Fruit fly (Drosophila melanogaster) whole organism: ENCODE results near the gene CG32318.
"Not testable (repeated sequence)": the region's sequence is repeated elsewhere in the genome, so short reads cannot be mapped to it uniquely, and the experiment has no call there.

ENCODE experiments used
- CG8478 ChIP-seq: fragments of >200 bp; optimal IDR thresholded peaks from 2 replicates; lab custom pipeline; 2018; ENCODE audit warnings: inconsistent platforms
- Dll ChIP-seq: fragments of >200 bp; optimal IDR thresholded peaks from 2 replicates; lab custom pipeline; 2017
- EcR ChIP-seq, 2 experiments: fragments of >200 bp; optimal IDR thresholded peaks; 2 replicates each; lab custom pipeline; 2017; ENCODE audit warnings: missing biosample characterization in 2 of 2, missing genetic modification characterization in 2 of 2, missing genetic modification reagents in 2 of 2
- pan ChIP-seq: fragments of >200 bp; optimal IDR thresholded peaks from 2 replicates; lab custom pipeline; 2017
- psq ChIP-seq: fragments of >200 bp; optimal IDR thresholded peaks from 2 replicates; lab custom pipeline; 2017
- usp ChIP-seq: fragments of >200 bp; optimal IDR thresholded peaks from 2 replicates; lab custom pipeline; 2017; ENCODE audit warnings: missing biosample characterization, missing genetic modification characterization, mixed read lengths

Gene CG32318

dm6 chr3L:1251712-1252111 is 5.0 kb upstream of the CG32318 start, which contains the start of the genes CG9130 and CG9133:
Gene CG9130 (plus strand): TSS chr3L:1252012.
Gene CG9133 (plus strand): TSS chr3L:1252012.
- TF ChIP-seq CG8478 (lab: Kevin White, UChicago) (no peak), EcR (GFP tag; optimal IDR thresholded peaks at IDR 0.05; lab: Kevin White, UChicago) (no peak), psq (no peak), usp (no peak), pan (lab: Kevin White, UChicago) (no peak), Dll (lab: Kevin White, UChicago) (no peak)

dm6 chr3L:1250396-1250795 is 3.7 kb upstream of the CG32318 start, which contains the start of gene Bfc:
Gene Bfc (plus strand): TSS chr3L:1250696.
- no peak for TF ChIP-seq pan (lab: Kevin White, UChicago)
- no peak for TF ChIP-seq usp
- TF ChIP-seq Dll (lab: Kevin White, UChicago), result no peak
- TF ChIP-seq EcR (GFP tag; optimal IDR thresholded peaks at IDR 0.05; lab: Kevin White, UChicago), result no peak
- TF ChIP-seq CG8478 (lab: Kevin White, UChicago), result no peak
- no peak for TF ChIP-seq psq

dm6 chr3L:1247627-1248295 is 1.0 kb upstream of the CG32318 start, which contains the start of the genes Psf1 and Sac1:
Gene Psf1 (minus strand): TSS chr3L:1247677.
Gene Sac1 (plus strand): TSS chr3L:1247817.
- no peak for TF ChIP-seq pan (lab: Kevin White, UChicago)
- TF ChIP-seq CG8478 (lab: Kevin White, UChicago), result no peak
- TF ChIP-seq psq, result no peak
- no peak for TF ChIP-seq Dll (lab: Kevin White, UChicago)
- TF ChIP-seq EcR (GFP tag; optimal IDR thresholded peaks at IDR 0.05; lab: Kevin White, UChicago), result no peak
- no peak for TF ChIP-seq usp

- TF ChIP-seq Dll (lab: Kevin White, UChicago); CG8478 (lab: Kevin White, UChicago); psq: not testable (repeated sequence)
These were observed 913 bp downstream of the CG32318 start, which contains the start of gene Klp61F for dm6 chr3L:1245810-1246209. Gene Klp61F (minus strand): TSS chr3L:1245910.

dm6 chr3L:1238219-1238618 is 8.5 kb downstream of the CG32318 start, which contains the start of gene CG9192:
Gene CG9192 (minus strand): TSS chr3L:1238319.
- TF ChIP-seq pan (lab: Kevin White, UChicago) (no peak), psq (no peak), Dll (lab: Kevin White, UChicago) (no peak), CG8478 (lab: Kevin White, UChicago) (no peak), EcR (GFP tag; optimal IDR thresholded peaks at IDR 0.05; lab: Kevin White, UChicago) (no peak), usp (no peak)

dm6 chr3L:1235426-1235825 is 11.3 kb downstream of the CG32318 start, which contains the start of gene galene:
Gene galene (plus strand): TSS chr3L:1235726.
- no peak for TF ChIP-seq usp
- no peak for TF ChIP-seq Dll (lab: Kevin White, UChicago)
- TF ChIP-seq EcR (GFP tag; optimal IDR thresholded peaks at IDR 0.05; lab: Kevin White, UChicago), result no peak
- TF ChIP-seq psq, result no peak
- TF ChIP-seq pan (lab: Kevin White, UChicago), result no peak
- TF ChIP-seq CG8478 (lab: Kevin White, UChicago), result no peak

- TF ChIP-seq usp, result no peak
- TF ChIP-seq Dll (lab: Kevin White, UChicago), result no peak
- no peak for TF ChIP-seq EcR (GFP tag; optimal IDR thresholded peaks at IDR 0.05; lab: Kevin White, UChicago)
- no peak for TF ChIP-seq psq
- TF ChIP-seq pan (lab: Kevin White, UChicago), result no peak
- TF ChIP-seq CG8478 (lab: Kevin White, UChicago), result no peak
These were observed 12.9 kb downstream of the CG32318 start, which contains the start of gene CG33966 for dm6 chr3L:1233830-1234229. Gene CG33966 (plus strand): TSS chr3L:1234130.

- TF ChIP-seq CG8478 (lab: Kevin White, UChicago), result no peak
- TF ChIP-seq EcR (GFP tag; optimal IDR thresholded peaks at IDR 0.05; lab: Kevin White, UChicago), result no peak
- TF ChIP-seq psq, result no peak
- TF ChIP-seq usp, result no peak
- TF ChIP-seq pan (lab: Kevin White, UChicago), result no peak
These were observed 14.1 kb downstream of the CG32318 start, which contains the start of gene CG33965 for dm6 chr3L:1232582-1232981. Gene CG33965 (plus strand): TSS chr3L:1232882.

- TF ChIP-seq CG8478 (lab: Kevin White, UChicago), result no peak
- TF ChIP-seq pan (lab: Kevin White, UChicago), result no peak
- TF ChIP-seq psq, result no peak
- TF ChIP-seq EcR (GFP tag; optimal IDR thresholded peaks at IDR 0.05; lab: Kevin White, UChicago), result no peak
These were observed 19.4 kb downstream of the CG32318 start, which contains the start of gene LysS for dm6 chr3L:1227303-1227797. Gene LysS (plus strand): TSS chr3L:1227747.

- TF ChIP-seq Dll (lab: Kevin White, UChicago), result no peak
- no peak for TF ChIP-seq EcR (GFP tag; optimal IDR thresholded peaks at IDR 0.05; lab: Kevin White, UChicago)
- no peak for TF ChIP-seq CG8478 (lab: Kevin White, UChicago)
- TF ChIP-seq pan (lab: Kevin White, UChicago), result no peak
- TF ChIP-seq psq, result no peak
- TF ChIP-seq usp, result no peak
These were observed 28.1 kb downstream of the CG32318 start, which contains the start of gene LysP for dm6 chr3L:1218596-1218995. Gene LysP (minus strand): TSS chr3L:1218696.

dm6 chr3L:1216460-1216859 is 30.3 kb downstream of the CG32318 start:
- TF ChIP-seq EcR (GFP tag; optimal IDR thresholded peaks at IDR 0.05; lab: Kevin White, UChicago), result no peak
- TF ChIP-seq usp, result no peak
- no peak for TF ChIP-seq Dll (lab: Kevin White, UChicago)
- TF ChIP-seq pan (lab: Kevin White, UChicago), result no peak
- no peak for TF ChIP-seq psq
- TF ChIP-seq CG8478 (lab: Kevin White, UChicago), result no peak

- TF ChIP-seq pan (lab: Kevin White, UChicago) (no peak), Dll (lab: Kevin White, UChicago) (no peak), EcR (GFP tag; optimal IDR thresholded peaks at IDR 0.05; lab: Kevin White, UChicago) (no peak), CG8478 (lab: Kevin White, UChicago) (no peak), usp (no peak), psq (no peak)
These were observed 34.2 kb downstream of the CG32318 start, which contains the start of gene LysE for dm6 chr3L:1212571-1212970. Gene LysE (plus strand): TSS chr3L:1212827.
